Fruit fly (Drosophila melanogaster) whole organism, larva: ENCODE data around the gene CrebA.

Source experiments
- noc ChIP-seq: fragments of 200-800 bp; sonication (Bioruptor generic); optimal IDR thresholded peaks from 3 replicates; lab custom pipeline; 2019; ENCODE audit warnings: missing biosample characterization, mild to moderate bottlenecking, missing genetic modification characterization, moderate library complexity

CrebA gene

dm6 chr3L:15538582-15539490, 3.6 kb downstream of the CrebA start:
- peak; percentile 20 for TF ChIP-seq noc

DNA sequence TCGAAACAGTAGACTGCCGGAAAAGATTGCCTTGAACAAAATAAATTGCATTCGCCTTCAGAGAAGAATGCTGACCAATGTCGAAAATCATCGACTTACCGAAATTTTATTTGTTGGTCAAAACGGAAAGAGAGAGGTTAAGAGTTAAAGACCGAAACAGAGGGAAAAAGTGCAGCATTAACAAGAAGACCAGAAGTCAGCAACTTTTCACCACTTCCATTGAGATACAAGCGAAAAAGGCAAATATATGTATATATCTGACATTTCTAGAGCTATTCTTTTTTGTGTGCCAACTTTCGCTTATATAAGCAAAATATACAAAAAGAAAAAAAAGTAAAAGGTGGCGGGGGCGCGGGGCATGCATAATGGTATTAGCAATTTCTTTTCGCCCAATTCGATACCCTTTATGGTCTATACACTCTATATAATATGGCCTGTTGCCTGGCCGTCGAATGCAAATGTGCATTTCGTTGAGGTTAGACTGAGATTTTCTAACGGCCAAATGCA, 4.8 kb downstream of the CrebA start:
- no peak for TF ChIP-seq noc

dm6 chr3L:15540682-15541081, 5.5 kb downstream of the CrebA start:
- no peak for TF ChIP-seq noc

- TF ChIP-seq noc: no peak
These were observed 6.1 kb downstream of the CrebA start for dm6 chr3L:15541281-15541680.

DNA sequence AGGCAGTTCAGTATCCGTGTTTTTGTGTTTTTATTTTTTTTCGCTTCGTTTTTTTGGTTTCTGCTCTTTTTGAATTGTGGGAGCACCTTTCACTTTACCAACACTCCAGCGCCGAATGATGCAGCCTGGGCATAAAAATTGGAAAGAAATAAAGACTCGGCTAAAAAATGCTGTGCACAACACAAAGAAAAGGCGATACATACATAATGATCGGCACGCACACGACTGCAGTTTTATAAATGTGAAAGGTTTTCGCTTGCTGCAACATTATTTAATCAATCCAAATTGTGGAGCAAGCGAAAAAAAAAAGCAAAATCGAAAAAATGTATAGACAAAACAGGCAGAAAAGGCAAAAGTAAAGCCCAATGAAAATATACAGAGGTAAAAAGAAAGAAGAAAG, 7.9 kb downstream of the CrebA start:
- no peak for TF ChIP-seq noc

DNA sequence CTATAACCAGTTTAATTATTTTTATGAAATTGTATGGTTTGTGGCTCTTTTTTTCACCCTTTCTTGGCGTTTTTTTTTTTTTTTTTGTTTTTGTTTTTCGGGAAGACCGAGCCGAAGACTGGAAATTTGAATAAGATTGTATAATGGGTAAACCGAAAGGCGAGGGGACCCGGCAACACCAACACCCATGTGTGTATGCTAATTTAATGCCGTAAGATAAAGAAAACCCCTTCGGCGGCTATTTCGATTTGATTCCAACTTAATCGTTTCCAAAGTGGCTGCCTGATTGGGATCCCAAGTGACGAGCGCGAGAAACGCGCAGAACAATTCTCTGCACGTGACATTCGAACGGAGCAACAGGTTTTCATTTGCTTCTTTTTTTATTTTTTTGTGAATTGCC, 8.3 kb downstream of the CrebA start:
- no peak for TF ChIP-seq noc

- no peak for TF ChIP-seq noc
These were observed 9.5 kb downstream of the CrebA start for dm6 chr3L:15544455-15545415.

- TF ChIP-seq noc: no peak
These were observed 12.1 kb downstream of the CrebA start for dm6 chr3L:15547187-15547790.

- TF ChIP-seq noc: peak; percentile 9
These were observed 13.6 kb downstream of the CrebA start for dm6 chr3L:15548843-15549242.

DNA sequence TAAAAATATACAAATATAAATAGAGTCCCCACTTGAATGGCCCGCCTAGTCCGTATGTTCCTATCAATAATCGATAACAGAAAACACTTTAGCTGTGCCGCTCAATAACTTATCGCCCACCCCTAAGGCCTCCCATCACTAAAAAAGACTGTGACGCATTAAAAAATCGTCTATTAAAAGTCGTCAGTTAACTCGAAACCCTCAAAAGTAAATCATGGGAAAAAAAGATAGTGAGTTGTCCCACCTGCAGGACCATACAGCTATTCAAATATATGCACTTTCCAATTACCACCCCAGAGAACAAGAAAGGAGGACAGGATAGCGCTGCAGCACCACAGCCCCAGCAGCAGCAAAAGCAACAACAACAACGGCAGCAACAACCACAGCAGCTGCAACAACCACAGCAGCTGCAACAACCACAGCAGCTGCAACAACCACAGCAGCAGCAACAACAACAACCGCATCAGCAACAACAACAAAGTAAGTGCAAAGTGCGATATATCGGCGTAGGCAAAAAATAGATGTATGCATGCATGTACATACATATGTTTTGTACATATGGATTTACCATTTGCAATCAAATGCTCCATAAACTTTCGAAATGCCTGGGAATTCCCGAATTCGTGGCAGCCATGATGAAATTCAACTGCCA, 18.9 kb downstream of the CrebA start, which contains the start of gene AGO2:
Gene AGO2 (plus strand): TSS at position 121 of the 652 bp plus-strand sequence.
- no peak for TF ChIP-seq noc

dm6 chr3L:15562727-15563057, 27.5 kb downstream of the CrebA start:
- TF ChIP-seq noc: no peak

DNA sequence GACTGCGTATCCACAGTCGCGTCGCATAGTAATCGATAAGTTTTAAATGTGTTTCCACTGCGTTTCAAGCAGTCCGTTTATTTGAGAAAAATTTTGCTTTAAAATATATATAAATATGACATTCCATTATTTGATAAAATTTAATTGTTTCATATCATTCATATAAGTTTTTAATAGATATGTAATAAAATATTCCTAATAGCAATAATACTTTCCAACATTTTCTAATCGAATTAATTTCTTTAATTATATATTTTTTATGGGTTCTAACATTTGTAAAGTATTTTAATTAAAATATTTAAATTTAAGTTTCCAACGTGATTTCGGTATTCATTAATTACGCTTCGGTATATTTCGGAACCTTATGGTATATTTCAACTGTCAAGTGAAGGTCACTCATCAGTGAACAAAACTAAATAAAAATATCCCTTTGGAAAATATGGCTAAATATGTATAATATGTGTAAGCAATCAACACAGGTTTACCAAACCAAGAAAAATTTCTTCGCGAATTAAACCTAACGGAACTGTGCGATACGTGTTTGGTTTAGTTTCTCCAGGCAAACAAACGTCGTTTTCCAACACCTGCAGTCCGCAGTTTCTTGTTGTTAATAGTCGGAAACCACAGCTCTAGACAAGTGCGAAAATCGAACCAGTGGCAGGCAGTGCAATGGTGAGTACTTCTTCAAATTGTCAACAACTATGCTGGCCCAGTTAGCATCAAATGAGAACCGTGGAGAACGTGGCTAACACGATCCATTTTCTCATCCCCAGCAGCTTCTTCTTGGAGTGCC, 28.1 kb downstream of the CrebA start, which contains the start of the genes CG7739 and SCCRO:
Gene CG7739 (minus strand): TSS at position 8 of the 793 bp plus-strand sequence.
Gene SCCRO (plus strand): TSS at position 370 of the 793 bp plus-strand sequence.
- TF ChIP-seq noc: no peak

DNA sequence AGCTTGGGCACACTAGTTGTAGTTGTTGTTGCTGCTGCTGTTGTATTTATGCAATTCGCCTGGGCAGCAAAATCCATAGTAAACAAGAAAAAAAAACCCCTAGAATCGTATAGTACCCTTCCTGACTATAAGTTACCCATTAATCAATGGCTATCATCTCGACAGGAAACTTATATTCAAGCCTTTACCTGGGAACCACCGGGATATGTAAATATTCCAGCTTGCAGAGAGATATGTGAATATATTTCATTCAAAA, 28.6 kb downstream of the CrebA start:
- no peak for TF ChIP-seq noc

DNA sequence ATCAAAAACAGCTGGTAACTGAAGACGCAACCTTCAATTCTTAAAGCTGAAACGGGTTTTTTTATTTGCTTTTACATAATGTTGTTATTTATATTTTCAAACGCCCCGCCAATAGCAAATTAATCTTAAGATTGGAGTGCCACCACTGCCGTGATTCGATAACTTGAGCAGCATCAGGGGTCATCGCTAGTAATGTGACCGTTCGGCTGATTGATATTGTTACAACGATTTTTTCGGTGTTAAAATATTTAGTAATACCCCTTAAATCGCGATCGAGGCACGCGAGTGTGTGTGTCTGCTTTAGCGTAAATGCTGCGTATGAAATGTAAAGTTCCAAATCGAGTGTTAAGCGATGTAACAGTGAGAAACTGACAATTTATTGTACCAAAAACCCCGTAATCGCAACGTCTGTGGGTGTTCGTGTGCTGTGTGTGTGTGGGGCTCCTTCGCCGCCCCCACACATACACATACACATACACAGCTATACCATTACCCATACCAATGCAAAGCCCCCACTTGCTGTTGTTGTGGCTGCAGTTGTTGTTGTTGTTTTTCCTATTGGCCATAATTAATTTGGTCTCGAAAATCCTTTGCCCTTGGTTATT, 30.7 kb downstream of the CrebA start, which contains the start of gene dop:
Gene dop (plus strand): TSS at position 185 of the 605 bp plus-strand sequence.
- no peak for TF ChIP-seq noc

dm6 chr3L:15566484-15566955, 31.3 kb downstream of the CrebA start:
- TF ChIP-seq noc: peak; percentile 86
